Fruit fly (Drosophila melanogaster) whole organism, embryonic: ENCODE data around the gene Pp2A-29B.

ENCODE experiments used
- ATbp ChIP-seq: fragments of 200-800 bp; sonication (Bioruptor generic); optimal IDR thresholded peaks from 2 replicates; lab custom pipeline; 2017; ENCODE audit warnings: missing biosample characterization, mild to moderate bottlenecking, missing genetic modification characterization, missing genetic modification reagents
- Asciz ChIP-seq: fragments of 200-800 bp; sonication (Bioruptor generic); optimal IDR thresholded peaks from 2 replicates; lab custom pipeline; 2017; ENCODE audit warnings: missing biosample characterization, mild to moderate bottlenecking, missing genetic modification characterization, missing genetic modification reagents
- CG12071 ChIP-seq: fragments of 200-800 bp; sonication (Bioruptor generic); optimal IDR thresholded peaks from 3 replicates; lab custom pipeline; 2018; ENCODE audit warnings: missing biosample characterization, mild to moderate bottlenecking, missing genetic modification characterization
- CG13296 ChIP-seq: fragments of 200-800 bp; sonication (Bioruptor generic); optimal IDR thresholded peaks from 3 replicates; lab custom pipeline; 2018; ENCODE audit warnings: missing biosample characterization, mild to moderate bottlenecking, missing genetic modification characterization
- CG14965 ChIP-seq: fragments of 200-800 bp; sonication (Bioruptor generic); optimal IDR thresholded peaks from 2 replicates; lab custom pipeline; 2016; ENCODE audit warnings: missing biosample characterization, missing genetic modification characterization, borderline replicate concordance
- CG1603 ChIP-seq: fragments of 200-800 bp; sonication (Bioruptor generic); optimal IDR thresholded peaks from 2 replicates; lab custom pipeline; 2019; ENCODE audit warnings: missing biosample characterization, mild to moderate bottlenecking, missing genetic modification characterization, moderate library complexity
- CG17385 ChIP-seq: fragments of 200-800 bp; sonication (Bioruptor generic); optimal IDR thresholded peaks from 3 replicates; lab custom pipeline; 2018; ENCODE audit warnings: missing biosample characterization, mild to moderate bottlenecking, missing genetic modification characterization
- CG18262 ChIP-seq: fragments of 200-800 bp; optimal IDR thresholded peaks from 3 replicates; lab custom pipeline; 2019; ENCODE audit warnings: missing biosample characterization, mild to moderate bottlenecking, missing genetic modification characterization, moderate library complexity
- CG18764 ChIP-seq: fragments of 200-800 bp; sonication (Bioruptor generic); optimal IDR thresholded peaks from 3 replicates; lab custom pipeline; 2016; ENCODE audit warnings: missing biosample characterization, missing genetic modification characterization
- CG2116 ChIP-seq: fragments of 200-800 bp; sonication (Bioruptor generic); optimal IDR thresholded peaks from 3 replicates; lab custom pipeline; 2018; ENCODE audit warnings: missing biosample characterization, mild to moderate bottlenecking, missing genetic modification characterization
- CG2129 ChIP-seq: fragments of 200-800 bp; sonication (Bioruptor generic); IDR thresholded peaks from 2 replicates; pipeline ENCODE4 v1.3.6; 2022; ENCODE audit warnings: missing biosample characterization, missing genetic modification characterization; ENCODE audit not compliant: partially characterized antibody
- CG2678 ChIP-seq: fragments of 200-800 bp; sonication (Bioruptor generic); optimal IDR thresholded peaks from 3 replicates; lab custom pipeline; 2019; ENCODE audit warnings: missing biosample characterization, mild to moderate bottlenecking, missing genetic modification characterization, moderate library complexity
- CG32767 ChIP-seq: fragments of 200-800 bp; sonication (Bioruptor generic); IDR thresholded peaks from 2 replicates; pipeline ENCODE4 v1.3.6; 2022; ENCODE audit warnings: missing biosample characterization, missing genetic modification characterization
- CG6254 ChIP-seq: fragments of 200-800 bp; sonication (Bioruptor generic); optimal IDR thresholded peaks from 3 replicates; lab custom pipeline; 2017; ENCODE audit warnings: mild to moderate bottlenecking, missing biosample characterization, missing genetic modification reagents, missing genetic modification characterization
- CG8388 ChIP-seq: fragments of 200-800 bp; sonication (Bioruptor generic); optimal IDR thresholded peaks from 2 replicates; lab custom pipeline; 2019; ENCODE audit warnings: missing biosample characterization, mild to moderate bottlenecking, missing genetic modification characterization, moderate library complexity
- CG9215 ChIP-seq: fragments of 200-800 bp; sonication (Bioruptor generic); IDR thresholded peaks from 2 replicates; pipeline ENCODE4 v1.3.6; 2022; ENCODE audit warnings: missing biosample characterization, missing genetic modification characterization
- Camta ChIP-seq: fragments of 200-800 bp; sonication (Bioruptor generic); optimal IDR thresholded peaks from 2 replicates; lab custom pipeline; 2016; ENCODE audit warnings: missing biosample characterization, missing genetic modification characterization
- CoRest ChIP-seq: fragments of 200-800 bp; sonication (Bioruptor generic); optimal IDR thresholded peaks from 3 replicates; lab custom pipeline; 2018; ENCODE audit warnings: missing biosample characterization, mild to moderate bottlenecking, missing genetic modification characterization, moderate library complexity
- Dad ChIP-seq: fragments of 200-800 bp; sonication (Bioruptor generic); optimal IDR thresholded peaks from 3 replicates; lab custom pipeline; 2016; ENCODE audit warnings: missing biosample characterization, missing genetic modification characterization
- Doc2 ChIP-seq: fragments of 200-800 bp; sonication (Bioruptor generic); IDR thresholded peaks from 2 replicates; pipeline ENCODE4 v1.3.6; 2022; ENCODE audit warnings: missing biosample characterization, missing genetic modification characterization
- Fer1 ChIP-seq: fragments of 200-800 bp; sonication (Bioruptor generic); optimal IDR thresholded peaks from 2 replicates; lab custom pipeline; 2017; ENCODE audit warnings: missing biosample characterization, mild to moderate bottlenecking, missing genetic modification characterization
- Gug ChIP-seq: fragments of 200-800 bp; sonication (Bioruptor generic); IDR thresholded peaks from 4 replicates; pipeline ENCODE4 v1.3.6; 2022; ENCODE audit warnings: missing biosample characterization, missing genetic modification characterization
- HLH3B ChIP-seq: fragments of 200-800 bp; sonication (Bioruptor generic); IDR thresholded peaks from 2 replicates; pipeline ENCODE4 v1.3.6; 2022; ENCODE audit warnings: missing biosample characterization, missing genetic modification characterization
- Hr39 ChIP-seq: fragments of >200 bp; optimal IDR thresholded peaks from 2 replicates; lab custom pipeline; 2017
- MBD-R2 ChIP-seq: fragments of 200-800 bp; sonication (Bioruptor generic); IDR thresholded peaks from 2 replicates; pipeline ENCODE4 v1.3.6; 2022; ENCODE audit warnings: missing biosample characterization, missing genetic modification characterization
- Myb ChIP-seq: fragments of 200-800 bp; sonication (Bioruptor generic); optimal IDR thresholded peaks from 2 replicates; lab custom pipeline; 2016; ENCODE audit warnings: missing biosample characterization, missing genetic modification characterization
- Pdp1 ChIP-seq, 2 experiments: fragments of 200-800 bp; sonication (Bioruptor generic); optimal IDR thresholded peaks; 3 replicates each; lab custom pipeline; 2016; ENCODE audit warnings: missing biosample characterization in 2 of 2, missing genetic modification characterization in 2 of 2, mild to moderate bottlenecking in 1 of 2, moderate library complexity in 1 of 2
- Spps ChIP-seq: fragments of 200-800 bp; sonication (Bioruptor generic); optimal IDR thresholded peaks from 2 replicates; lab custom pipeline; 2018; ENCODE audit warnings: missing biosample characterization, mild to moderate bottlenecking, missing genetic modification characterization
- YL-1 ChIP-seq: fragments of 200-800 bp; sonication (Bioruptor generic); optimal IDR thresholded peaks from 3 replicates; lab custom pipeline; 2017; ENCODE audit warnings: missing biosample characterization, mild to moderate bottlenecking, missing genetic modification characterization
- ab ChIP-seq: fragments of 200-800 bp; sonication (Bioruptor generic); optimal IDR thresholded peaks from 2 replicates; lab custom pipeline; 2016; ENCODE audit warnings: missing biosample characterization, missing genetic modification characterization
- abd-A ChIP-seq: fragments of 200-800 bp; sonication (Bioruptor generic); optimal IDR thresholded peaks from 3 replicates; lab custom pipeline; 2019; ENCODE audit warnings: missing biosample characterization, mild to moderate bottlenecking, missing genetic modification characterization, moderate library complexity
- br ChIP-seq: fragments of >200 bp; optimal IDR thresholded peaks from 2 replicates; lab custom pipeline; 2017
- btn ChIP-seq: fragments of 200-800 bp; sonication (Bioruptor generic); optimal IDR thresholded peaks from 2 replicates; lab custom pipeline; 2016; ENCODE audit warnings: missing biosample characterization, missing genetic modification characterization
- chif ChIP-seq, 2 experiments: fragments of 200-800 bp; sonication (Bioruptor generic); optimal IDR thresholded peaks; 3 replicates each; lab custom pipeline; 2016; ENCODE audit warnings: missing biosample characterization in 2 of 2, missing genetic modification characterization in 2 of 2
- croc ChIP-seq: fragments of 200-800 bp; sonication (Bioruptor generic); conservative IDR thresholded peaks from 3 replicates; pipeline ENCODE4 v1.3.6; 2022; ENCODE audit warnings: missing biosample characterization, missing genetic modification characterization
- en ChIP-seq: fragments of 200-800 bp; sonication (Bioruptor generic); optimal IDR thresholded peaks from 2 replicates; lab custom pipeline; 2016; ENCODE audit warnings: missing biosample characterization, missing genetic modification characterization
- fu2 ChIP-seq: fragments of 200-800 bp; sonication (Bioruptor generic); optimal IDR thresholded peaks from 2 replicates; lab custom pipeline; 2016; ENCODE audit warnings: missing biosample characterization, missing genetic modification characterization
- gce ChIP-seq: fragments of 200-800 bp; sonication (Bioruptor generic); IDR thresholded peaks from 3 replicates; pipeline ENCODE4 v1.3.6; 2022; ENCODE audit warnings: missing biosample characterization, missing genetic modification characterization
- h ChIP-seq: fragments of >200 bp; optimal IDR thresholded peaks from 2 replicates; lab custom pipeline; 2017
- lilli ChIP-seq: fragments of 200-800 bp; sonication (Bioruptor generic); optimal IDR thresholded peaks from 3 replicates; lab custom pipeline; 2016; ENCODE audit warnings: missing biosample characterization, missing genetic modification characterization
- maf-S ChIP-seq: fragments of 200-800 bp; sonication (Bioruptor generic); optimal IDR thresholded peaks from 2 replicates; lab custom pipeline; 2016; ENCODE audit warnings: missing biosample characterization, missing genetic modification characterization
- prd ChIP-seq, 3 experiments: fragments of >200 bp in 2 of 3; fragments of 200-800 bp in 1 of 3; sonication (Bioruptor generic) in 1 of 3; optimal IDR thresholded peaks in 2 of 3; IDR thresholded peaks in 1 of 3; 2 replicates in 2 of 3; 3 replicates in 1 of 3; pipeline versions ENCODE4 v1.3.6 to Lab custom; 2017 to 2022; ENCODE audit warnings: missing biosample characterization in 1 of 3, missing genetic modification characterization in 1 of 3
- rib ChIP-seq: fragments of 200-800 bp; sonication (Bioruptor generic); IDR thresholded peaks from 2 replicates; pipeline ENCODE4 v1.3.6; 2022; ENCODE audit warnings: missing biosample characterization, missing genetic modification characterization
- sens ChIP-seq: fragments of 200-800 bp; sonication (Bioruptor generic); peaks from one replicate; lab custom pipeline; 2016; ENCODE audit warnings: missing biosample characterization, missing genetic modification characterization
- sob ChIP-seq: fragments of 200-800 bp; sonication (Bioruptor generic); IDR thresholded peaks from 2 replicates; pipeline ENCODE4 v1.3.6; 2022; ENCODE audit warnings: missing biosample characterization, missing genetic modification characterization
- tap ChIP-seq: fragments of 200-800 bp; optimal IDR thresholded peaks from 3 replicates; lab custom pipeline; 2019; ENCODE audit warnings: missing biosample characterization, mild to moderate bottlenecking, missing genetic modification characterization, moderate library complexity
- vnd ChIP-seq: fragments of 200-800 bp; sonication (Bioruptor generic); IDR thresholded peaks from 3 replicates; pipeline ENCODE4 v1.3.6; 2022; ENCODE audit warnings: missing biosample characterization, missing genetic modification characterization; ENCODE audit not compliant: partially characterized antibody
- yki ChIP-seq: fragments of >200 bp; optimal IDR thresholded peaks from 3 replicates; lab custom pipeline; 2018

The Pp2A-29B gene

dm6 chr2L:8384108-8384601 is 18.3 kb downstream of the Pp2A-29B start, which contains the start of the genes Dad1 and CG13384 (continued):
- TF ChIP-seq sob, result peak; percentile 93
- peak; percentile 88 for TF ChIP-seq HLH3B (GFP tag; lab: Robert Waterston, UW)
- peak; percentile 82 for TF ChIP-seq Spps (tag; lab: Kevin White, UChicago)
- TF ChIP-seq abd-A (tag; lab: Kevin White, UChicago), result no peak
- TF ChIP-seq yki (lab: Kevin White, UChicago), result no peak
- TF ChIP-seq CG32767 (GFP tag; lab: Robert Waterston, UW), result peak; percentile 86
- TF ChIP-seq rib (GFP tag; lab: Robert Waterston, UW), result peak; percentile 88
- TF ChIP-seq CG14965, result no peak
- peak; percentile 94 for TF ChIP-seq CG18262 (tag; lab: Kevin White, UChicago)
- TF ChIP-seq CoRest (tag; lab: Kevin White, UChicago), result peak; percentile 98
- TF ChIP-seq Dad, result peak; percentile 44
- TF ChIP-seq Gug (GFP tag; lab: Robert Waterston, UW), result peak; percentile 78
- peak; percentile 18 for TF ChIP-seq fu2
- TF ChIP-seq CG2129 (GFP tag; lab: Robert Waterston, UW), result peak; percentile 13; the same call in 1 of the 2 replicates
- TF ChIP-seq Camta, result peak; percentile 56
- peak; percentile 95 for TF ChIP-seq Fer1 (GFP tag; lab: Kevin White, UChicago)
- peak; percentile 90 for TF ChIP-seq tap
- TF ChIP-seq, all 482 proteins: peak for 398

dm6 chr2L:8384985-8385519 is 19.2 kb downstream of the Pp2A-29B start:
- TF ChIP-seq lilli (GFP tag; lab: Kevin White, UChicago) (no peak), vnd (no peak), Pdp1 (GFP tag; optimal IDR thresholded peaks at IDR 0.05; lab: Kevin White, UChicago) (peak in 1 of 2 experiments; percentile 79), CG9215 (GFP tag; lab: Robert Waterston, UW) (no peak), CG2116 (GFP tag; lab: Kevin White, UChicago) (no peak), CG2678 (tag; lab: Kevin White, UChicago) (no peak), br (lab: Kevin White, UChicago) (no peak), h (lab: Kevin White, UChicago) (no peak), ATbp (GFP tag; lab: Kevin White, UChicago) (peak; percentile 35), Doc2 (GFP tag; lab: Robert Waterston, UW) (no peak), croc (GFP tag; lab: Robert Waterston, UW) (no peak), CG17385 (GFP tag; lab: Kevin White, UChicago) (peak; percentile 7), CG13296 (GFP tag; lab: Kevin White, UChicago) (peak; percentile 32), sens (GFP tag; lab: Kevin White, UChicago) (peak; percentile 81), CG18764 (GFP tag; lab: Kevin White, UChicago) (no peak), maf-S (GFP tag; lab: Kevin White, UChicago) (no peak), btn (GFP tag; lab: Kevin White, UChicago) (no peak), gce (GFP tag; lab: Robert Waterston, UW) (no peak), en (GFP tag; lab: Kevin White, UChicago) (no peak), Myb (GFP tag; lab: Kevin White, UChicago) (no peak), chif (GFP tag; optimal IDR thresholded peaks at IDR 0.05; lab: Kevin White, UChicago) (no peak), CG8388 (no peak), YL-1 (no peak), CG6254 (GFP tag; lab: Kevin White, UChicago) (no peak), prd (optimal IDR thresholded peaks at IDR 0.05; lab: Kevin White, UChicago) (no peak), prd (GFP tag; IDR thresholded peaks at IDR 0.05; lab: Robert Waterston, UW) (no peak), Asciz (peak; percentile 38), Hr39 (no peak), CG1603 (tag; lab: Kevin White, UChicago) (peak; percentile 5), MBD-R2 (GFP tag; lab: Robert Waterston, UW) (no peak), CG12071 (peak; percentile 19), ab (no peak)
- TF ChIP-seq, all 482 proteins: peak for 8
